Fruit fly (Drosophila melanogaster) whole organism, embryonic: ENCODE measurements around the gene CG6055.

Experiments
- CG10366 ChIP-seq: fragments of 200-800 bp; sonication (Bioruptor generic); IDR thresholded peaks from 2 replicates; pipeline ENCODE4 v1.3.6; 2022; ENCODE audit warnings: missing biosample characterization, missing genetic modification characterization
- CG11398 ChIP-seq: fragments of 200-800 bp; sonication (Bioruptor generic); optimal IDR thresholded peaks from 2 replicates; lab custom pipeline; 2016; ENCODE audit warnings: missing biosample characterization, missing genetic modification characterization
- CG12071 ChIP-seq: fragments of 200-800 bp; sonication (Bioruptor generic); optimal IDR thresholded peaks from 3 replicates; lab custom pipeline; 2018; ENCODE audit warnings: missing biosample characterization, mild to moderate bottlenecking, missing genetic modification characterization
- CG15011 ChIP-seq: fragments of 200-800 bp; sonication (Bioruptor generic); optimal IDR thresholded peaks from 3 replicates; lab custom pipeline; 2018; ENCODE audit warnings: missing biosample characterization, mild to moderate bottlenecking, missing genetic modification characterization
- CG17802 ChIP-seq: fragments of 200-800 bp; sonication (Bioruptor generic); optimal IDR thresholded peaks from 2 replicates; lab custom pipeline; 2018; ENCODE audit warnings: missing biosample characterization, mild to moderate bottlenecking, missing genetic modification characterization, moderate library complexity
- CG17912 ChIP-seq: fragments of 200-800 bp; sonication (Bioruptor generic); optimal IDR thresholded peaks from 2 replicates; lab custom pipeline; 2018; ENCODE audit warnings: missing biosample characterization, mild to moderate bottlenecking, missing genetic modification characterization
- CG18262 ChIP-seq: fragments of 200-800 bp; optimal IDR thresholded peaks from 3 replicates; lab custom pipeline; 2019; ENCODE audit warnings: missing biosample characterization, mild to moderate bottlenecking, missing genetic modification characterization, moderate library complexity
- CG18764 ChIP-seq: fragments of 200-800 bp; sonication (Bioruptor generic); optimal IDR thresholded peaks from 3 replicates; lab custom pipeline; 2016; ENCODE audit warnings: missing biosample characterization, missing genetic modification characterization
- CG2129 ChIP-seq: fragments of 200-800 bp; sonication (Bioruptor generic); IDR thresholded peaks from 2 replicates; pipeline ENCODE4 v1.3.6; 2022; ENCODE audit warnings: missing biosample characterization, missing genetic modification characterization; ENCODE audit not compliant: partially characterized antibody
- CG2678 ChIP-seq: fragments of 200-800 bp; sonication (Bioruptor generic); optimal IDR thresholded peaks from 3 replicates; lab custom pipeline; 2019; ENCODE audit warnings: missing biosample characterization, mild to moderate bottlenecking, missing genetic modification characterization, moderate library complexity
- CG3065 ChIP-seq: fragments of 200-800 bp; sonication (Bioruptor generic); optimal IDR thresholded peaks from 2 replicates; lab custom pipeline; 2016; ENCODE audit warnings: missing biosample characterization, missing genetic modification characterization
- CG33213 ChIP-seq: fragments of 200-800 bp; sonication (Bioruptor generic); optimal IDR thresholded peaks from 3 replicates; lab custom pipeline; 2016; ENCODE audit warnings: missing biosample characterization, missing genetic modification characterization
- CG3407 ChIP-seq: fragments of 200-800 bp; sonication (Bioruptor generic); optimal IDR thresholded peaks from 2 replicates; lab custom pipeline; 2018; ENCODE audit warnings: missing biosample characterization, mild to moderate bottlenecking, missing genetic modification characterization
- CG34376 ChIP-seq: fragments of 200-800 bp; sonication (Bioruptor generic); optimal IDR thresholded peaks from 2 replicates; lab custom pipeline; 2018; ENCODE audit warnings: missing biosample characterization, mild to moderate bottlenecking, missing genetic modification characterization
- CG3726 ChIP-seq: fragments of 200-800 bp; sonication (Bioruptor generic); IDR thresholded peaks from 3 replicates; pipeline ENCODE4, ENCODE4 v1.3.6; 2022; ENCODE audit warnings: missing biosample characterization, missing genetic modification characterization
- CG3995 ChIP-seq: fragments of 200-800 bp; sonication (Bioruptor generic); optimal IDR thresholded peaks from 3 replicates; lab custom pipeline; 2016; ENCODE audit warnings: missing biosample characterization, missing genetic modification characterization
- CG7556 ChIP-seq: fragments of 200-800 bp; sonication (Bioruptor generic); optimal IDR thresholded peaks from 2 replicates; lab custom pipeline; 2017; ENCODE audit warnings: missing biosample characterization, mild to moderate bottlenecking, missing genetic modification characterization
- CG8089 ChIP-seq: fragments of 200-800 bp; sonication (Bioruptor generic); optimal IDR thresholded peaks from 3 replicates; lab custom pipeline; 2016; ENCODE audit warnings: missing biosample characterization, missing genetic modification characterization
- Dfd ChIP-seq, 2 experiments: fragments of >200 bp; optimal IDR thresholded peaks; 2 replicates each; lab custom pipeline; 2017; ENCODE audit warnings: missing biosample characterization in 2 of 2, missing genetic modification characterization in 2 of 2
- Drgx ChIP-seq: fragments of 200-800 bp; sonication (Bioruptor generic); IDR thresholded peaks from 2 replicates; pipeline ENCODE4 v1.3.6; 2022; ENCODE audit warnings: missing biosample characterization, missing genetic modification characterization
- Elba2 ChIP-seq: fragments of 200-800 bp; sonication (Bioruptor generic); optimal IDR thresholded peaks from 3 replicates; lab custom pipeline; 2016; ENCODE audit warnings: missing biosample characterization, missing genetic modification characterization
- Ets65A ChIP-seq: fragments of 200-800 bp; sonication (Bioruptor generic); peaks from one replicate; lab custom pipeline; 2016; ENCODE audit warnings: missing biosample characterization, missing genetic modification characterization
- H15 ChIP-seq: fragments of 200-800 bp; sonication (Bioruptor generic); IDR thresholded peaks from 3 replicates; pipeline ENCODE4 v1.3.6; 2022; ENCODE audit warnings: missing biosample characterization, missing genetic modification characterization
- Hr3 ChIP-seq: fragments of 200-800 bp; sonication (Bioruptor generic); optimal IDR thresholded peaks from 3 replicates; lab custom pipeline; 2016; ENCODE audit warnings: missing biosample characterization, missing genetic modification characterization
- Hsf ChIP-seq: fragments of 200-800 bp; sonication (Bioruptor generic); optimal IDR thresholded peaks from 3 replicates; lab custom pipeline; 2016; ENCODE audit warnings: missing biosample characterization, missing genetic modification characterization
- Mad ChIP-seq: fragments of 200-800 bp; sonication (Bioruptor generic); optimal IDR thresholded peaks from 2 replicates; lab custom pipeline; 2016; ENCODE audit warnings: missing biosample characterization, missing genetic modification characterization
- Med ChIP-seq: fragments of 200-800 bp; sonication (Bioruptor generic); peaks from one replicate; lab custom pipeline; 2016; ENCODE audit warnings: missing biosample characterization, missing genetic modification characterization, mild to moderate bottlenecking, inconsistent platforms, moderate library complexity
- Opbp ChIP-seq: fragments of 200-800 bp; sonication (Bioruptor generic); IDR thresholded peaks from 3 replicates; pipeline ENCODE4 v1.3.6; 2022; ENCODE audit warnings: missing biosample characterization, missing genetic modification characterization; ENCODE audit not compliant: partially characterized antibody
- Sry-β ChIP-seq: fragments of 200-800 bp; sonication (Bioruptor generic); optimal IDR thresholded peaks from 2 replicates; lab custom pipeline; 2018; ENCODE audit warnings: missing biosample characterization, mild to moderate bottlenecking, missing genetic modification characterization, moderate library complexity
- amos ChIP-seq: fragments of 200-800 bp; sonication (Bioruptor generic); IDR thresholded peaks from 2 replicates; pipeline ENCODE4 v1.3.6; 2022; ENCODE audit warnings: missing biosample characterization, missing genetic modification characterization; ENCODE audit not compliant: partially characterized antibody
- bowl ChIP-seq: fragments of 200-800 bp; sonication (Bioruptor generic); IDR thresholded peaks from 2 replicates; pipeline ENCODE4 v1.3.6; 2022; ENCODE audit warnings: missing biosample characterization, missing genetic modification characterization
- chn ChIP-seq: fragments of 200-800 bp; sonication (Bioruptor generic); optimal IDR thresholded peaks from 2 replicates; lab custom pipeline; 2016; ENCODE audit warnings: missing biosample characterization, missing genetic modification characterization
- dmrt99B ChIP-seq: fragments of 200-800 bp; sonication (Bioruptor generic); optimal IDR thresholded peaks from 2 replicates; lab custom pipeline; 2018; ENCODE audit warnings: missing biosample characterization, mild to moderate bottlenecking, missing genetic modification characterization, moderate library complexity
- esg ChIP-seq: fragments of 200-800 bp; sonication (Bioruptor generic); conservative IDR thresholded peaks from 2 replicates; pipeline ENCODE4 v1.3.6; 2022; ENCODE audit warnings: missing biosample characterization, missing genetic modification characterization
- ewg ChIP-seq: fragments of 200-800 bp; sonication (Bioruptor generic); optimal IDR thresholded peaks from 3 replicates; lab custom pipeline; 2017; ENCODE audit warnings: mild to moderate bottlenecking, missing biosample characterization, missing genetic modification reagents, missing genetic modification characterization
- gem ChIP-seq: fragments of 200-800 bp; sonication (Bioruptor generic); optimal IDR thresholded peaks from 2 replicates; lab custom pipeline; 2019; ENCODE audit warnings: missing biosample characterization, mild to moderate bottlenecking, missing genetic modification characterization, moderate library complexity
- gsb ChIP-seq: fragments of 200-800 bp; sonication (Bioruptor generic); IDR thresholded peaks from 2 replicates; pipeline ENCODE4 v1.3.6; 2022; ENCODE audit warnings: missing biosample characterization, missing genetic modification characterization
- mirr ChIP-seq: fragments of 200-800 bp; sonication (Bioruptor generic); optimal IDR thresholded peaks from 3 replicates; lab custom pipeline; 2018; ENCODE audit warnings: missing biosample characterization, mild to moderate bottlenecking, missing genetic modification characterization
- nmo ChIP-seq: fragments of 200-800 bp; sonication (Bioruptor generic); optimal IDR thresholded peaks from 2 replicates; lab custom pipeline; 2018; ENCODE audit warnings: missing biosample characterization, mild to moderate bottlenecking, missing genetic modification characterization, moderate library complexity
- salm ChIP-seq: fragments of 200-800 bp; sonication (Bioruptor generic); optimal IDR thresholded peaks from 2 replicates; lab custom pipeline; 2018; ENCODE audit warnings: missing biosample characterization, mild to moderate bottlenecking, missing genetic modification characterization
- shn ChIP-seq: fragments of 200-800 bp; sonication (Bioruptor generic); optimal IDR thresholded peaks from 3 replicates; lab custom pipeline; 2016; ENCODE audit warnings: missing biosample characterization, missing genetic modification characterization
- sima ChIP-seq: fragments of 200-800 bp; sonication (Bioruptor generic); optimal IDR thresholded peaks from 2 replicates; lab custom pipeline; 2016; ENCODE audit warnings: missing biosample characterization, missing genetic modification characterization
- ssp ChIP-seq: fragments of 200-800 bp; sonication (Bioruptor generic); IDR thresholded peaks from 2 replicates; pipeline ENCODE4 v1.3.6; 2022; ENCODE audit warnings: missing biosample characterization, missing genetic modification characterization
- tap ChIP-seq: fragments of 200-800 bp; optimal IDR thresholded peaks from 3 replicates; lab custom pipeline; 2019; ENCODE audit warnings: missing biosample characterization, mild to moderate bottlenecking, missing genetic modification characterization, moderate library complexity
- tna ChIP-seq: fragments of 200-800 bp; sonication (Bioruptor generic); IDR thresholded peaks from 2 replicates; pipeline ENCODE4 v1.3.6; 2022; ENCODE audit warnings: missing biosample characterization, missing genetic modification characterization; ENCODE audit not compliant: partially characterized antibody
- ttk ChIP-seq: fragments of 200-800 bp; sonication (Bioruptor generic); IDR thresholded peaks from 2 replicates; pipeline ENCODE4 v2.1.2; 2022; ENCODE audit warnings: missing biosample characterization, missing genetic modification characterization
- usp ChIP-seq: fragments of >200 bp; optimal IDR thresholded peaks from 2 replicates; lab custom pipeline; 2017; ENCODE audit warnings: missing biosample characterization, missing genetic modification characterization

Gene CG6055

dm6 chr2L:7422429-7423283 lies 43.7 kb upstream of the CG6055 start (continued):
- TF ChIP-seq gem (tag; lab: Kevin White, UChicago) (peak; percentile 27), H15 (GFP tag; lab: Robert Waterston, UW) (0 out of 3 replicates have a peak, but pooled peaks have one; percentile 11), Opbp (0 out of 3 replicates have a peak, but pooled peaks have one; percentile 33), gsb (0 out of 2 replicates have a peak, but pooled peaks have one; percentile 13), nmo (GFP tag; lab: Kevin White, UChicago) (peak; percentile 49), CG18262 (tag; lab: Kevin White, UChicago) (peak; percentile 34), dmrt99B (tag; lab: Kevin White, UChicago) (peak; percentile 15)

- TF ChIP-seq CG18764 (no peak), Sry-β (GFP tag; lab: Kevin White, UChicago) (peak; percentile 10), Med (GFP tag; lab: Kevin White, UChicago) (peak; percentile 92), CG8089 (GFP tag; lab: Kevin White, UChicago) (no peak), Hr3 (GFP tag; lab: Kevin White, UChicago) (no peak), shn (GFP tag; lab: Kevin White, UChicago) (no peak), CG15011 (GFP tag; lab: Kevin White, UChicago) (no peak), salm (tag; lab: Kevin White, UChicago) (no peak), esg (GFP tag; lab: Robert Waterston, UW) (peak; percentile 46; the same call in 1 of the 2 replicates), CG33213 (GFP tag; lab: Kevin White, UChicago) (peak; percentile 21), Drgx (GFP tag; lab: Robert Waterston, UW) (peak; percentile 81), amos (GFP tag; lab: Robert Waterston, UW) (0 out of 2 replicates have a peak, but pooled peaks have one; percentile 15), CG12071 (no peak), CG17802 (tag; lab: Kevin White, UChicago) (no peak), CG3407 (GFP tag; lab: Kevin White, UChicago) (no peak), CG3065 (GFP tag; lab: Kevin White, UChicago) (no peak), CG2129 (GFP tag; lab: Robert Waterston, UW) (no peak), tap (tag; lab: Kevin White, UChicago) (no peak), chn (GFP tag; lab: Kevin White, UChicago) (no peak), Elba2 (no peak), CG10366 (GFP tag; lab: Robert Waterston, UW) (peak; percentile 12; the same call in 1 of the 2 replicates), bowl (GFP tag; lab: Robert Waterston, UW) (no peak), CG34376 (GFP tag; lab: Kevin White, UChicago) (peak; percentile 13), mirr (no peak), ssp (no peak; the same call in 1 of the 2 replicates), tna (GFP tag; lab: Robert Waterston, UW) (no peak), CG7556 (GFP tag; lab: Kevin White, UChicago) (no peak), sima (GFP tag; lab: Kevin White, UChicago) (no peak), CG11398 (GFP tag; lab: Kevin White, UChicago) (no peak), CG3995 (GFP tag; lab: Kevin White, UChicago) (no peak), ttk (GFP tag; lab: Robert Waterston, UW) (no peak), CG17912 (GFP tag; lab: Kevin White, UChicago) (no peak), Ets65A (GFP tag; lab: Kevin White, UChicago) (peak; percentile 59), ewg (GFP tag; lab: Kevin White, UChicago) (no peak), usp (no peak), Hsf (GFP tag; lab: Kevin White, UChicago) (peak; percentile 12), CG3726 (no peak), Dfd (GFP tag; optimal IDR thresholded peaks at IDR 0.05; lab: Kevin White, UChicago) (no peak), Mad (no peak), CG2678 (peak; percentile 23)
Measured at dm6 chr2L:7423333-7423895, 42.9 kb upstream of the CG6055 start.
